Fruit fly (Drosophila melanogaster) whole organism, embryonic: Measurements from ENCODE around the gene mRRF2.
A peak's percentile ranks its signal among the peaks of the same experiment; 100 is the strongest.

Source experiments
- Ada2b ChIP-seq: fragments of 200-800 bp; sonication (Bioruptor generic); IDR thresholded peaks from 2 replicates; pipeline ENCODE4 v1.3.6; 2022; ENCODE audit warnings: missing biosample characterization, missing genetic modification characterization
- Blimp-1 ChIP-seq: fragments of 200-800 bp; sonication (Bioruptor generic); optimal IDR thresholded peaks from 3 replicates; lab custom pipeline; 2018; ENCODE audit warnings: missing biosample characterization, missing genetic modification characterization, mild to moderate bottlenecking, moderate library complexity, missing genetic modification reagents
- CG11456 ChIP-seq: fragments of 200-800 bp; sonication (Bioruptor generic); IDR thresholded peaks from 3 replicates; pipeline ENCODE4 v1.3.6; 2022; ENCODE audit warnings: missing biosample characterization, missing genetic modification characterization
- CG12104 ChIP-seq: fragments of 200-800 bp; sonication (Bioruptor generic); optimal IDR thresholded peaks from 3 replicates; lab custom pipeline; 2016; ENCODE audit warnings: missing biosample characterization, missing genetic modification characterization
- CG1647 ChIP-seq: fragments of 200-800 bp; sonication (Bioruptor generic); optimal IDR thresholded peaks from 3 replicates; lab custom pipeline; 2016; ENCODE audit warnings: missing biosample characterization, missing genetic modification characterization
- CG17385 ChIP-seq: fragments of 200-800 bp; sonication (Bioruptor generic); optimal IDR thresholded peaks from 3 replicates; lab custom pipeline; 2018; ENCODE audit warnings: missing biosample characterization, mild to moderate bottlenecking, missing genetic modification characterization
- CG1792 ChIP-seq: fragments of 200-800 bp; sonication (Bioruptor generic); optimal IDR thresholded peaks from 2 replicates; lab custom pipeline; 2016; ENCODE audit warnings: missing biosample characterization, missing genetic modification characterization
- CG18262 ChIP-seq: fragments of 200-800 bp; optimal IDR thresholded peaks from 3 replicates; lab custom pipeline; 2019; ENCODE audit warnings: missing biosample characterization, mild to moderate bottlenecking, missing genetic modification characterization, moderate library complexity
- CG2712 ChIP-seq: fragments of 200-800 bp; optimal IDR thresholded peaks from 3 replicates; lab custom pipeline; 2019; ENCODE audit warnings: missing biosample characterization, mild to moderate bottlenecking, missing genetic modification characterization, moderate library complexity
- CG42726 ChIP-seq: fragments of 200-800 bp; sonication (Bioruptor generic); IDR thresholded peaks from 2 replicates; pipeline ENCODE4 v1.3.6; 2022; ENCODE audit warnings: missing biosample characterization, missing genetic modification characterization; ENCODE audit not compliant: partially characterized antibody
- CG4404 ChIP-seq: fragments of 200-800 bp; sonication (Bioruptor generic); IDR thresholded peaks from 2 replicates; pipeline ENCODE4 v1.3.6; 2022; ENCODE audit warnings: missing biosample characterization, missing genetic modification characterization
- CG4424 ChIP-seq: fragments of 200-800 bp; sonication (Bioruptor generic); optimal IDR thresholded peaks from 3 replicates; lab custom pipeline; 2016; ENCODE audit warnings: missing biosample characterization, missing genetic modification characterization
- CG6689 ChIP-seq: fragments of 200-800 bp; sonication (Bioruptor generic); IDR thresholded peaks from 2 replicates; pipeline ENCODE4 v1.3.6; 2022; ENCODE audit warnings: missing biosample characterization, missing genetic modification characterization
- CG8089 ChIP-seq: fragments of 200-800 bp; sonication (Bioruptor generic); optimal IDR thresholded peaks from 3 replicates; lab custom pipeline; 2016; ENCODE audit warnings: missing biosample characterization, missing genetic modification characterization
- Chrac-16 ChIP-seq: fragments of 200-800 bp; sonication (Bioruptor generic); optimal IDR thresholded peaks from 3 replicates; lab custom pipeline; 2016; ENCODE audit warnings: missing biosample characterization, missing genetic modification characterization
- Dp ChIP-seq: fragments of 200-800 bp; sonication (Bioruptor generic); optimal IDR thresholded peaks from 2 replicates; lab custom pipeline; 2018; ENCODE audit warnings: missing biosample characterization, mild to moderate bottlenecking, missing genetic modification characterization, moderate library complexity
- Drgx ChIP-seq: fragments of 200-800 bp; sonication (Bioruptor generic); IDR thresholded peaks from 2 replicates; pipeline ENCODE4 v1.3.6; 2022; ENCODE audit warnings: missing biosample characterization, missing genetic modification characterization
- Fer2 ChIP-seq: fragments of 200-800 bp; sonication (Bioruptor generic); optimal IDR thresholded peaks from 2 replicates; lab custom pipeline; 2018; ENCODE audit warnings: missing biosample characterization, mild to moderate bottlenecking, missing genetic modification characterization, moderate library complexity
- HLH3B ChIP-seq: fragments of 200-800 bp; sonication (Bioruptor generic); IDR thresholded peaks from 2 replicates; pipeline ENCODE4 v1.3.6; 2022; ENCODE audit warnings: missing biosample characterization, missing genetic modification characterization
- HLH54F ChIP-seq: fragments of 200-800 bp; sonication (Bioruptor generic); optimal IDR thresholded peaks from 3 replicates; lab custom pipeline; 2016; ENCODE audit warnings: missing biosample characterization, missing genetic modification characterization
- Hmr ChIP-seq: fragments of 200-800 bp; sonication (Bioruptor generic); optimal IDR thresholded peaks from 3 replicates; lab custom pipeline; 2017; ENCODE audit warnings: mild to moderate bottlenecking, missing biosample characterization, missing genetic modification reagents, missing genetic modification characterization
- NfI ChIP-seq: fragments of 200-800 bp; sonication (Bioruptor generic); optimal IDR thresholded peaks from 3 replicates; lab custom pipeline; 2018; ENCODE audit warnings: missing biosample characterization, mild to moderate bottlenecking, missing genetic modification characterization, moderate library complexity
- Optix ChIP-seq: fragments of 200-800 bp; sonication (Bioruptor generic); IDR thresholded peaks from 3 replicates; pipeline ENCODE4 v1.3.6; 2022; ENCODE audit warnings: missing biosample characterization, missing genetic modification characterization
- PHDP ChIP-seq: fragments of 200-800 bp; sonication (Bioruptor generic); optimal IDR thresholded peaks from 3 replicates; lab custom pipeline; 2018; ENCODE audit warnings: missing biosample characterization, mild to moderate bottlenecking, missing genetic modification characterization, moderate library complexity
- Six4 ChIP-seq: fragments of 200-800 bp; sonication (Bioruptor generic); optimal IDR thresholded peaks from 2 replicates; lab custom pipeline; 2016; ENCODE audit warnings: missing biosample characterization, missing genetic modification characterization
- Sry-β ChIP-seq: fragments of 200-800 bp; sonication (Bioruptor generic); optimal IDR thresholded peaks from 2 replicates; lab custom pipeline; 2018; ENCODE audit warnings: missing biosample characterization, mild to moderate bottlenecking, missing genetic modification characterization, moderate library complexity
- Sry-δ ChIP-seq: fragments of 200-800 bp; sonication (Bioruptor generic); optimal IDR thresholded peaks from 2 replicates; lab custom pipeline; 2016; ENCODE audit warnings: missing biosample characterization, missing genetic modification characterization
- YL-1 ChIP-seq: fragments of 200-800 bp; sonication (Bioruptor generic); optimal IDR thresholded peaks from 3 replicates; lab custom pipeline; 2017; ENCODE audit warnings: missing biosample characterization, mild to moderate bottlenecking, missing genetic modification characterization
- bbx ChIP-seq: fragments of 200-800 bp; sonication (Bioruptor generic); IDR thresholded peaks from 2 replicates; pipeline ENCODE4 v1.3.6; 2022; ENCODE audit warnings: missing biosample characterization, missing genetic modification characterization; ENCODE audit not compliant: partially characterized antibody
- bowl ChIP-seq: fragments of 200-800 bp; sonication (Bioruptor generic); IDR thresholded peaks from 2 replicates; pipeline ENCODE4 v1.3.6; 2022; ENCODE audit warnings: missing biosample characterization, missing genetic modification characterization
- br ChIP-seq: fragments of >200 bp; optimal IDR thresholded peaks from 2 replicates; lab custom pipeline; 2017
- chn ChIP-seq: fragments of 200-800 bp; sonication (Bioruptor generic); optimal IDR thresholded peaks from 2 replicates; lab custom pipeline; 2016; ENCODE audit warnings: missing biosample characterization, missing genetic modification characterization
- crp ChIP-seq, 2 experiments: fragments of 200-800 bp; sonication (Bioruptor generic); optimal IDR thresholded peaks; 2 replicates in 1 of 2; 3 replicates in 1 of 2; lab custom pipeline; 2017; ENCODE audit warnings: missing biosample characterization in 2 of 2, missing genetic modification characterization in 2 of 2, mild to moderate bottlenecking in 1 of 2, moderate library complexity in 1 of 2
- dimm ChIP-seq: fragments of 200-800 bp; sonication (Bioruptor generic); IDR thresholded peaks from 2 replicates; pipeline ENCODE4 v1.3.6; 2022; ENCODE audit warnings: missing biosample characterization, missing genetic modification characterization
- dysf ChIP-seq: fragments of 200-800 bp; sonication (Bioruptor generic); IDR thresholded peaks from 3 replicates; pipeline ENCODE4 v1.3.6; 2022; ENCODE audit warnings: missing biosample characterization, missing genetic modification characterization
- ems ChIP-seq: fragments of 200-800 bp; sonication (Bioruptor generic); optimal IDR thresholded peaks from 3 replicates; lab custom pipeline; 2016; ENCODE audit warnings: missing biosample characterization, missing genetic modification characterization
- eyg ChIP-seq: fragments of 200-800 bp; sonication (Bioruptor generic); optimal IDR thresholded peaks from 3 replicates; lab custom pipeline; 2016; ENCODE audit warnings: missing biosample characterization, missing genetic modification characterization
- gcm ChIP-seq: fragments of 200-800 bp; sonication (Bioruptor generic); optimal IDR thresholded peaks from 2 replicates; lab custom pipeline; 2019; ENCODE audit warnings: missing biosample characterization, mild to moderate bottlenecking, missing genetic modification characterization, moderate library complexity
- gem ChIP-seq: fragments of 200-800 bp; sonication (Bioruptor generic); optimal IDR thresholded peaks from 2 replicates; lab custom pipeline; 2019; ENCODE audit warnings: missing biosample characterization, mild to moderate bottlenecking, missing genetic modification characterization, moderate library complexity
- grn ChIP-seq: fragments of 200-800 bp; sonication (Bioruptor generic); optimal IDR thresholded peaks from 3 replicates; lab custom pipeline; 2017; ENCODE audit warnings: missing biosample characterization, missing genetic modification characterization
- gro ChIP-seq: fragments of 200-800 bp; sonication (Bioruptor generic); optimal IDR thresholded peaks from 2 replicates; lab custom pipeline; 2016; ENCODE audit warnings: missing biosample characterization, missing genetic modification characterization
- hbn ChIP-seq: fragments of 200-800 bp; sonication (Bioruptor generic); IDR thresholded peaks from 2 replicates; pipeline ENCODE4 v1.3.6; 2022; ENCODE audit warnings: missing biosample characterization, missing genetic modification characterization; ENCODE audit not compliant: partially characterized antibody
- hkb ChIP-seq, 2 experiments: fragments of 200-800 bp in 1 of 2; fragments of >200 bp in 1 of 2; sonication (Bioruptor generic) in 1 of 2; IDR thresholded peaks in 1 of 2; optimal IDR thresholded peaks in 1 of 2; 2 replicates each; pipeline versions ENCODE4 v1.3.6 to Lab custom; 2017 to 2022; ENCODE audit warnings: missing biosample characterization in 1 of 2, missing genetic modification characterization in 1 of 2
- jing ChIP-seq: fragments of 200-800 bp; sonication (Bioruptor generic); optimal IDR thresholded peaks from 2 replicates; lab custom pipeline; 2018; ENCODE audit warnings: missing biosample characterization, mild to moderate bottlenecking, missing genetic modification characterization
- lilli ChIP-seq: fragments of 200-800 bp; sonication (Bioruptor generic); optimal IDR thresholded peaks from 3 replicates; lab custom pipeline; 2016; ENCODE audit warnings: missing biosample characterization, missing genetic modification characterization
- lola ChIP-seq, 3 experiments: fragments of >200 bp in 2 of 3; fragments of 200-800 bp in 1 of 3; sonication (Bioruptor generic) in 1 of 3; optimal IDR thresholded peaks; 2 replicates each; lab custom pipeline; 2017 to 2019; ENCODE audit warnings: missing biosample characterization in 3 of 3, missing genetic modification characterization in 3 of 3, mild to moderate bottlenecking in 1 of 3, moderate library complexity in 1 of 3
- ranshi ChIP-seq: fragments of 200-800 bp; sonication (Bioruptor generic); IDR thresholded peaks from 2 replicates; pipeline ENCODE4 v1.3.6; 2022; ENCODE audit warnings: missing biosample characterization, missing genetic modification characterization
- sqz ChIP-seq: fragments of 200-800 bp; sonication (Bioruptor generic); optimal IDR thresholded peaks from 3 replicates; lab custom pipeline; 2018; ENCODE audit warnings: missing biosample characterization, mild to moderate bottlenecking, missing genetic modification characterization
- zen2 ChIP-seq: fragments of 200-800 bp; sonication (Bioruptor generic); IDR thresholded peaks from 3 replicates; pipeline ENCODE4 v1.3.6; 2022; ENCODE audit warnings: missing biosample characterization, missing genetic modification characterization; ENCODE audit not compliant: partially characterized antibody
- zfh1 ChIP-seq: fragments of 200-800 bp; sonication (Bioruptor generic); IDR thresholded peaks from 3 replicates; pipeline ENCODE4 v1.3.6; 2022; ENCODE audit warnings: missing biosample characterization, missing genetic modification characterization

Gene mRRF2

DNA sequence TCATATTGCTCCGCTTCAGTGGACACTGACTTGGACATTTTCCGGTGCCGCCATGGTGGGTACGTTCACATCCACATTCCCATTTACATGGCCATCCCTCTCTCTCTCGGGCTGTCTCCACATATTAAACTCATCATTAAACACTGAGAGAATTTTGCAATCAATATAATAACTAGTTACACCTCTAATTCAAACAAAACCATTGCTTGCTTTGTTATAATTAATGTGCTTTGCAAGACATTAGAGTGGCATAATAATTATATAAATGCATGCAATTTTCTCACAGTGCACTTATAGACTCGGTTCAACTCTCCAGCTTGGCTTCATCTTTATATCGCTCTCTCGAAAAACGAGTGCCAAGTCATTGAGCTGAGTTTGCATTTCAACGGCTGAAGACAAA is 11.3 kb downstream of the mRRF2 start (continued):
- TF ChIP-seq CG1647 (peak; percentile 25), CG4424 (GFP tag; lab: Kevin White, UChicago) (peak; percentile 77), PHDP (tag; lab: Kevin White, UChicago) (peak; percentile 56), HLH54F (GFP tag; lab: Kevin White, UChicago) (peak; percentile 29), CG18262 (tag; lab: Kevin White, UChicago) (peak; percentile 63), eyg (GFP tag; lab: Kevin White, UChicago) (peak; percentile 9), Ada2b (peak; percentile 72), bowl (GFP tag; lab: Robert Waterston, UW) (0 out of 2 replicates have a peak, but pooled peaks have one; percentile 29), lola (GFP tag; optimal IDR thresholded peaks at IDR 0.05; lab: Kevin White, UChicago) (no peak), ems (GFP tag; lab: Kevin White, UChicago) (peak; percentile 52), Fer2 (tag; lab: Kevin White, UChicago) (no peak), br (lab: Kevin White, UChicago) (no peak), CG12104 (GFP tag; lab: Kevin White, UChicago) (peak; percentile 55), Sry-β (GFP tag; lab: Kevin White, UChicago) (no peak), chn (GFP tag; lab: Kevin White, UChicago) (peak; percentile 45), Dp (GFP tag; lab: Kevin White, UChicago) (no peak), bbx (no peak), Six4 (GFP tag; lab: Kevin White, UChicago) (peak; percentile 58), ranshi (peak; percentile 67), jing (peak; percentile 48), dimm (GFP tag; lab: Robert Waterston, UW) (peak; percentile 67), CG4404 (GFP tag; lab: Robert Waterston, UW) (0 out of 2 replicates have a peak, but pooled peaks have one; percentile 35), gcm (GFP tag; lab: Kevin White, UChicago) (peak; percentile 54), Drgx (GFP tag; lab: Robert Waterston, UW) (peak; percentile 94), hkb (optimal IDR thresholded peaks at IDR 0.05; lab: Kevin White, UChicago) (no peak), hkb (GFP tag; IDR thresholded peaks at IDR 0.05; lab: Robert Waterston, UW) (peak; percentile 80), NfI (GFP tag; lab: Kevin White, UChicago) (peak; percentile 36), crp (GFP tag; optimal IDR thresholded peaks at IDR 0.05; lab: Kevin White, UChicago) (no peak), zen2 (GFP tag; lab: Robert Waterston, UW) (no peak), hbn (GFP tag; lab: Robert Waterston, UW) (no peak), CG17385 (GFP tag; lab: Kevin White, UChicago) (peak; percentile 56), Optix (GFP tag; lab: Robert Waterston, UW) (peak; percentile 62; the same call in 1 of the 3 replicates), Sry-δ (GFP tag; lab: Kevin White, UChicago) (peak; percentile 1), CG11456 (GFP tag; lab: Robert Waterston, UW) (peak; percentile 69; the same call in 1 of the 3 replicates), sqz (GFP tag; lab: Kevin White, UChicago) (peak; percentile 18), Hmr (no peak), grn (GFP tag; lab: Kevin White, UChicago) (no peak), CG6689 (GFP tag; lab: Robert Waterston, UW) (peak; percentile 73), Blimp-1 (peak; percentile 72), gem (tag; lab: Kevin White, UChicago) (no peak), YL-1 (GFP tag; lab: Kevin White, UChicago) (no peak), gro (GFP tag; lab: Kevin White, UChicago) (no peak), dysf (GFP tag; lab: Robert Waterston, UW) (peak; percentile 71), CG8089 (GFP tag; lab: Kevin White, UChicago) (peak; percentile 44), lilli (GFP tag; lab: Kevin White, UChicago) (peak; percentile 53), zfh1 (GFP tag; lab: Robert Waterston, UW) (peak; percentile 79), HLH3B (peak; percentile 82), CG1792 (GFP tag; lab: Kevin White, UChicago) (peak; percentile 29), CG2712 (tag; lab: Kevin White, UChicago) (peak; percentile 77), CG42726 (GFP tag; lab: Robert Waterston, UW) (no peak), Chrac-16 (GFP tag; lab: Kevin White, UChicago) (peak; percentile 12)
